Comparison of ENCODE assay signal across 4 worm cellular contexts in the genomic region with DNA sequence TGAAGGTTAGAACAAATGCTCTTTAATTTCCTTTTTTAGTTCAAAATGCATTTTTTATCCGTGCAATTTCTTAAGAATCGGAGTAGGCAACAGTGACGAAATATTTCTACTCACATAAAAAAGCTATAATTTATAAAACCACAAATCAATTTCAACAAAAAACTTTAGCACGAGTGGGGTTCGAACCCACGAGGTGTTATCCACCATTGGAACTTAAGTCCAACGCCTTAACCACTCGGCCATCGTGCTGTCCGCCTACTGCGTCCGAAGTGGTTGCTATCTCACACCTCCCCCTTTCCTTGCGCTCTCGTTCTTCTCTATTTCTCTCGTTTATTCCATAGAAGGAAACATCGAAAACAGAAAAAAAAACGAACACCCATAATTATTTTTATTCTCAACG.
TF ChIP-seq lines count a peak whose summit lies in the region.

No protein-coding gene starts in this region.

TF ChIP-seq in whole organism, L2 larva, 48 proteins besides CTCF, POLR2A, EP300 and RAD21 (continues in another document):
- TF ChIP-seq C34F6.9 (tag; optimal IDR thresholded peaks at IDR 0.05; lab: Kevin White, UChicago) (peak; percentile 63), F13H6.1 (tag; optimal IDR thresholded peaks at IDR 0.05; lab: Kevin White, UChicago) (peak; percentile 64), nhr-129 (tag; optimal IDR thresholded peaks at IDR 0.05; lab: Kevin White, UChicago) (peak; percentile 74), elt-1 (tag; optimal IDR thresholded peaks at IDR 0.05; lab: Kevin White, UChicago) (no peak), peb-1 (tag; optimal IDR thresholded peaks at IDR 0.05; lab: Kevin White, UChicago) (no peak), ZK546.5 (tag; optimal IDR thresholded peaks at IDR 0.05; lab: Kevin White, UChicago) (no peak), skn-1 (tag; optimal IDR thresholded peaks at IDR 0.05; lab: Kevin White, UChicago) (peak; percentile 18), blmp-1 (tag; optimal IDR thresholded peaks at IDR 0.05; lab: Kevin White, UChicago; ENCODE audit: insufficient read depth) (no peak), Y55F3AM.14 (GFP tag; optimal IDR thresholded peaks at IDR 0.05; lab: Kevin White, UChicago) (no peak), snpc-4 (tag; optimal IDR thresholded peaks at IDR 0.05; lab: Kevin White, UChicago) (peak; percentile 15), mdl-1 (tag; optimal IDR thresholded peaks at IDR 0.05; lab: Kevin White, UChicago) (peak in 1 of 2 experiments; percentile 58), ama-1 (optimal IDR thresholded peaks at IDR 0.05; lab: Kevin White, UChicago) (no peak), nhr-6 (tag; optimal IDR thresholded peaks at IDR 0.05; lab: Kevin White, UChicago) (peak; percentile 56), dmd-4 (tag; optimal IDR thresholded peaks at IDR 0.05; lab: Kevin White, UChicago) (no peak), nhr-11 (tag; optimal IDR thresholded peaks at IDR 0.05; lab: Kevin White, UChicago) (peak; percentile 2), unc-55 (GFP tag; optimal IDR thresholded peaks at IDR 0.05; lab: Kevin White, UChicago) (peak; percentile 91), fos-1 (tag; optimal IDR thresholded peaks at IDR 0.05; lab: Kevin White, UChicago) (peak; percentile 68), sma-9 (GFP tag; optimal IDR thresholded peaks at IDR 0.05; lab: Kevin White, UChicago) (peak; percentile 87), sma-9 (tag; optimal IDR thresholded peaks at IDR 0.05; lab: Kevin White, UChicago) (no peak), lin-39 (tag; optimal IDR thresholded peaks at IDR 0.05; lab: Kevin White, UChicago) (no peak), gmeb-1 (tag; optimal IDR thresholded peaks at IDR 0.05; lab: Kevin White, UChicago) (no peak), nhr-10 (tag; optimal IDR thresholded peaks at IDR 0.05; lab: Kevin White, UChicago) (no peak)

TF ChIP-seq in whole organism, L4 larva, 104 proteins besides CTCF, POLR2A, EP300 and RAD21 (continues in another document):
- no peak; the same call in none of the 2 replicates for TF ChIP-seq D1046.2 (GFP tag; IDR thresholded peaks at IDR 0.05; lab: Robert Waterston, UW)
- TF ChIP-seq mxl-2 (GFP tag; conservative IDR thresholded peaks at IDR 0.05; lab: Robert Waterston, UW) = no peak; the same call in 1 of the 2 replicates
- TF ChIP-seq ama-1 (optimal IDR thresholded peaks at IDR 0.05; lab: Kevin White, UChicago) = no peak
- TF ChIP-seq duxl-1 (tag; optimal IDR thresholded peaks at IDR 0.05; lab: Kevin White, UChicago; ENCODE audit: poor library complexity) = peak; percentile 92
- TF ChIP-seq fkh-10 (GFP tag; optimal IDR thresholded peaks at IDR 0.05; lab: Kevin White, UChicago) = peak; percentile 57
- TF ChIP-seq unc-62 (GFP tag; optimal IDR thresholded peaks at IDR 0.05 in 1 of 2; lab: Kevin White, UChicago) = peak in 1 of 2 experiments; percentile 84
- TF ChIP-seq unc-62 (tag; optimal IDR thresholded peaks at IDR 0.05; lab: Kevin White, UChicago) = no peak
- peak; percentile 69 for TF ChIP-seq ztf-7 (tag; optimal IDR thresholded peaks at IDR 0.05; lab: Kevin White, UChicago)
- no peak for TF ChIP-seq set-16 (GFP tag; IDR thresholded peaks at IDR 0.05; lab: Robert Waterston, UW)
- TF ChIP-seq nhr-6 (tag; optimal IDR thresholded peaks at IDR 0.05; lab: Kevin White, UChicago) = peak; percentile 33
- no peak for TF ChIP-seq aly-2 (tag; optimal IDR thresholded peaks at IDR 0.05; lab: Kevin White, UChicago)
- no peak for TF ChIP-seq lin-13 (GFP tag; optimal IDR thresholded peaks at IDR 0.05; lab: Kevin White, UChicago)
- TF ChIP-seq madf-5 (GFP tag; IDR thresholded peaks at IDR 0.05; lab: Robert Waterston, UW) = peak; percentile 79 to 84; a peak in 2 of 4 replicates
- TF ChIP-seq nhr-41 (GFP tag; IDR thresholded peaks at IDR 0.05; lab: Robert Waterston, UW) = peak; percentile 73; the same call in 1 of the 2 replicates
- peak; percentile 60 for TF ChIP-seq mxl-3 (GFP tag; optimal IDR thresholded peaks at IDR 0.05; lab: Kevin White, UChicago)
- TF ChIP-seq dmd-6 (GFP tag; IDR thresholded peaks at IDR 0.05; lab: Robert Waterston, UW) = peak; percentile 77
- TF ChIP-seq egl-43 (GFP tag; IDR thresholded peaks at IDR 0.05; lab: Robert Waterston, UW) = peak; percentile 98
- no peak for TF ChIP-seq lin-39 (tag; optimal IDR thresholded peaks at IDR 0.05; lab: Kevin White, UChicago)
- no peak for TF ChIP-seq nhr-76 (tag; optimal IDR thresholded peaks at IDR 0.05; lab: Kevin White, UChicago)
- 0 out of 2 replicates have a peak, but pooled peaks have one; percentile 60 for TF ChIP-seq F44E2.7 (GFP tag; IDR thresholded peaks at IDR 0.05; lab: Robert Waterston, UW)
- TF ChIP-seq lin-1 (GFP tag; IDR thresholded peaks at IDR 0.05; lab: Robert Waterston, UW) = peak; percentile 87

TF ChIP-seq in whole organism, late embryonic, 69 proteins besides CTCF, POLR2A, EP300 and RAD21 (continues in another document):
- TF ChIP-seq C38D4.7 (GFP tag; optimal IDR thresholded peaks at IDR 0.05; lab: Kevin White, UChicago) = peak; percentile 76
- TF ChIP-seq dmd-4 (tag; optimal IDR thresholded peaks at IDR 0.05; lab: Kevin White, UChicago; ENCODE audit: borderline replicate concordance) = peak; percentile 75
- no peak for TF ChIP-seq ceh-45 (GFP tag; IDR thresholded peaks at IDR 0.05; lab: Robert Waterston, UW)
- TF ChIP-seq sox-2 (GFP tag; IDR thresholded peaks at IDR 0.05; lab: Robert Waterston, UW) = peak; percentile 54; the same call in 1 of the 2 replicates
- no peak for TF ChIP-seq ceh-22 (tag; optimal IDR thresholded peaks at IDR 0.05; lab: Kevin White, UChicago)
- no peak for TF ChIP-seq ama-1 (optimal IDR thresholded peaks at IDR 0.05; lab: Kevin White, UChicago)
- TF ChIP-seq elt-2 (tag; optimal IDR thresholded peaks at IDR 0.05; lab: Kevin White, UChicago) = peak; percentile 78
- no peak for TF ChIP-seq pros-1 (tag; optimal IDR thresholded peaks at IDR 0.05; lab: Kevin White, UChicago)
- peak; percentile 71 for TF ChIP-seq hlh-30 (tag; optimal IDR thresholded peaks at IDR 0.05; lab: Kevin White, UChicago; ENCODE audit: insufficient read depth)
- peak; percentile 72 for TF ChIP-seq ceh-31 (tag; optimal IDR thresholded peaks at IDR 0.05; lab: Kevin White, UChicago)
- peak; percentile 66 for TF ChIP-seq pat-9 (tag; optimal IDR thresholded peaks at IDR 0.05; lab: Kevin White, UChicago)
- peak; percentile 82 for TF ChIP-seq unc-3 (GFP tag; conservative IDR thresholded peaks at IDR 0.05; lab: Robert Waterston, UW)
- peak; percentile 70 for TF ChIP-seq unc-3 (tag; optimal IDR thresholded peaks at IDR 0.05; lab: Kevin White, UChicago)
- peak; percentile 67 for TF ChIP-seq ref-2 (tag; optimal IDR thresholded peaks at IDR 0.05; lab: Kevin White, UChicago)
- peak; percentile 81 for TF ChIP-seq ceh-6 (GFP tag; optimal IDR thresholded peaks at IDR 0.05; lab: Kevin White, UChicago)
- no peak for TF ChIP-seq elt-4 (tag; optimal IDR thresholded peaks at IDR 0.05; lab: Kevin White, UChicago)
- TF ChIP-seq hlh-13 (GFP tag; optimal IDR thresholded peaks at IDR 0.05; lab: Kevin White, UChicago) = peak; percentile 63
- TF ChIP-seq pax-1 (tag; optimal IDR thresholded peaks at IDR 0.05; lab: Kevin White, UChicago) = no peak
- TF ChIP-seq hlh-8 (tag; optimal IDR thresholded peaks at IDR 0.05; lab: Kevin White, UChicago) = peak; percentile 14
- TF ChIP-seq K02D7.2 (tag; optimal IDR thresholded peaks at IDR 0.05; lab: Kevin White, UChicago) = peak; percentile 80
- TF ChIP-seq ceh-30 (tag; optimal IDR thresholded peaks at IDR 0.05; lab: Kevin White, UChicago) = no peak
- TF ChIP-seq C08G9.2 (tag; optimal IDR thresholded peaks at IDR 0.05; lab: Kevin White, UChicago) = peak; percentile 74
- TF ChIP-seq eyg-1 (tag; optimal IDR thresholded peaks at IDR 0.05; lab: Kevin White, UChicago) = peak; percentile 57
- TF ChIP-seq pqm-1 (tag; optimal IDR thresholded peaks at IDR 0.05; lab: Kevin White, UChicago) = no peak

TF ChIP-seq in whole organism, mixed stage, embryonic, 35 proteins besides CTCF, POLR2A, EP300 and RAD21 (continues in another document):
- TF ChIP-seq cnd-1 (tag; optimal IDR thresholded peaks at IDR 0.05; lab: Kevin White, UChicago) (peak; percentile 86), bed-3 (GFP tag; optimal IDR thresholded peaks at IDR 0.05; lab: Kevin White, UChicago) (peak; percentile 62), drap-1 (GFP tag; optimal IDR thresholded peaks at IDR 0.05; lab: Kevin White, UChicago) (peak; percentile 85), lin-32 (GFP tag; optimal IDR thresholded peaks at IDR 0.05; lab: Kevin White, UChicago) (peak; percentile 65), sptf-1 (tag; optimal IDR thresholded peaks at IDR 0.05; lab: Kevin White, UChicago) (peak; percentile 92), mab-5 (tag; optimal IDR thresholded peaks at IDR 0.05; lab: Kevin White, UChicago) (no peak), nhr-237 (tag; optimal IDR thresholded peaks at IDR 0.05; lab: Kevin White, UChicago) (peak; percentile 7), nhr-76 (tag; optimal IDR thresholded peaks at IDR 0.05; lab: Kevin White, UChicago) (no peak), tbx-8 (GFP tag; optimal IDR thresholded peaks at IDR 0.05; lab: Kevin White, UChicago) (peak; percentile 72), nhr-12 (tag; optimal IDR thresholded peaks at IDR 0.05; lab: Kevin White, UChicago) (no peak), elt-3 (tag; optimal IDR thresholded peaks at IDR 0.05; lab: Kevin White, UChicago) (no peak), unc-120 (tag; optimal IDR thresholded peaks at IDR 0.05; lab: Kevin White, UChicago; ENCODE audit: poor library complexity, severe bottlenecking) (peak; percentile 82), mls-2 (tag; optimal IDR thresholded peaks at IDR 0.05; lab: Kevin White, UChicago) (peak; percentile 94), ces-1 (GFP tag; optimal IDR thresholded peaks at IDR 0.05; lab: Kevin White, UChicago) (peak; percentile 61), ztf-11 (tag; optimal IDR thresholded peaks at IDR 0.05; lab: Kevin White, UChicago) (peak; percentile 44), M03D4.4 (tag; optimal IDR thresholded peaks at IDR 0.05; lab: Kevin White, UChicago) (peak; percentile 87), lsy-2 (tag; optimal IDR thresholded peaks at IDR 0.05; lab: Kevin White, UChicago) (no peak), ceh-43 (GFP tag; optimal IDR thresholded peaks at IDR 0.05; lab: Kevin White, UChicago) (peak; percentile 63), ceh-83 (GFP tag; optimal IDR thresholded peaks at IDR 0.05; lab: Kevin White, UChicago) (peak; percentile 90), flh-1 (GFP tag; optimal IDR thresholded peaks at IDR 0.05; lab: Kevin White, UChicago) (peak; percentile 58), elt-1 (tag; optimal IDR thresholded peaks at IDR 0.05; lab: Kevin White, UChicago; ENCODE audit: borderline replicate concordance, insufficient read depth) (no peak), lin-13 (tag; optimal IDR thresholded peaks at IDR 0.05; lab: Kevin White, UChicago) (peak; percentile 24), nhr-28 (tag; optimal IDR thresholded peaks at IDR 0.05; lab: Kevin White, UChicago) (peak; percentile 29), blmp-1 (tag; optimal IDR thresholded peaks at IDR 0.05; lab: Kevin White, UChicago) (no peak), mep-1 (tag; optimal IDR thresholded peaks at IDR 0.05; lab: Kevin White, UChicago) (peak; percentile 64), snpc-4 (tag; optimal IDR thresholded peaks at IDR 0.05; lab: Kevin White, UChicago) (no peak), zip-8 (tag; optimal IDR thresholded peaks at IDR 0.05; lab: Kevin White, UChicago) (no peak), unc-39 (tag; optimal IDR thresholded peaks at IDR 0.05; lab: Kevin White, UChicago) (peak; percentile 28)
